Fruit fly (Drosophila melanogaster) whole organism, embryonic: Measurements from ENCODE around the gene rt.

ENCODE experiments used
- ATbp ChIP-seq: fragments of 200-800 bp; sonication (Bioruptor generic); optimal IDR thresholded peaks from 2 replicates; lab custom pipeline; 2017; ENCODE audit warnings: missing biosample characterization, mild to moderate bottlenecking, missing genetic modification characterization, missing genetic modification reagents
- CG10654 ChIP-seq: fragments of 200-800 bp; sonication (Bioruptor generic); optimal IDR thresholded peaks from 2 replicates; lab custom pipeline; 2016; ENCODE audit warnings: missing biosample characterization, missing genetic modification characterization
- CG12071 ChIP-seq: fragments of 200-800 bp; sonication (Bioruptor generic); optimal IDR thresholded peaks from 3 replicates; lab custom pipeline; 2018; ENCODE audit warnings: missing biosample characterization, mild to moderate bottlenecking, missing genetic modification characterization
- CG12391 ChIP-seq: fragments of 200-800 bp; sonication (Bioruptor generic); optimal IDR thresholded peaks from 3 replicates; lab custom pipeline; 2018; ENCODE audit warnings: missing biosample characterization, mild to moderate bottlenecking, missing genetic modification characterization, moderate library complexity
- CG15601 ChIP-seq: fragments of 200-800 bp; sonication (Bioruptor generic); optimal IDR thresholded peaks from 3 replicates; lab custom pipeline; 2019; ENCODE audit warnings: missing biosample characterization, mild to moderate bottlenecking, missing genetic modification characterization, moderate library complexity
- CG16815 ChIP-seq: fragments of 200-800 bp; sonication (Bioruptor generic); optimal IDR thresholded peaks from 3 replicates; lab custom pipeline; 2017; ENCODE audit warnings: missing biosample characterization, mild to moderate bottlenecking, missing genetic modification characterization
- CG17328 ChIP-seq: fragments of 200-800 bp; sonication (Bioruptor generic); IDR thresholded peaks from 2 replicates; pipeline ENCODE4 v1.3.6; 2022; ENCODE audit warnings: missing biosample characterization, missing genetic modification characterization
- CG1792 ChIP-seq: fragments of 200-800 bp; sonication (Bioruptor generic); optimal IDR thresholded peaks from 2 replicates; lab custom pipeline; 2016; ENCODE audit warnings: missing biosample characterization, missing genetic modification characterization
- CG18262 ChIP-seq: fragments of 200-800 bp; optimal IDR thresholded peaks from 3 replicates; lab custom pipeline; 2019; ENCODE audit warnings: missing biosample characterization, mild to moderate bottlenecking, missing genetic modification characterization, moderate library complexity
- CG2116 ChIP-seq: fragments of 200-800 bp; sonication (Bioruptor generic); optimal IDR thresholded peaks from 3 replicates; lab custom pipeline; 2018; ENCODE audit warnings: missing biosample characterization, mild to moderate bottlenecking, missing genetic modification characterization
- CG30403 ChIP-seq: fragments of 200-800 bp; sonication (Bioruptor generic); optimal IDR thresholded peaks from 3 replicates; lab custom pipeline; 2016; ENCODE audit warnings: missing biosample characterization, missing genetic modification characterization
- CG32772 ChIP-seq: fragments of 200-800 bp; sonication (Bioruptor generic); IDR thresholded peaks from 2 replicates; pipeline ENCODE4 v1.3.6; 2022; ENCODE audit warnings: missing biosample characterization, missing genetic modification characterization
- CG42726 ChIP-seq: fragments of 200-800 bp; sonication (Bioruptor generic); IDR thresholded peaks from 2 replicates; pipeline ENCODE4 v1.3.6; 2022; ENCODE audit warnings: missing biosample characterization, missing genetic modification characterization; ENCODE audit not compliant: partially characterized antibody
- CG4820 ChIP-seq: fragments of 200-800 bp; sonication (Bioruptor generic); optimal IDR thresholded peaks from 3 replicates; lab custom pipeline; 2016; ENCODE audit warnings: missing biosample characterization, missing genetic modification characterization
- CG7839 ChIP-seq: fragments of 200-800 bp; sonication (Bioruptor generic); optimal IDR thresholded peaks from 3 replicates; lab custom pipeline; 2018; ENCODE audit warnings: missing biosample characterization, mild to moderate bottlenecking, missing genetic modification characterization, moderate library complexity
- CG7963 ChIP-seq: fragments of 200-800 bp; sonication (Bioruptor generic); IDR thresholded peaks from 3 replicates; pipeline ENCODE4 v1.3.6; 2022; ENCODE audit warnings: missing biosample characterization, missing genetic modification characterization; ENCODE audit not compliant: partially characterized antibody
- CG8478 ChIP-seq: fragments of >200 bp; optimal IDR thresholded peaks from 2 replicates; lab custom pipeline; 2018
- CG8924 ChIP-seq: fragments of 200-800 bp; optimal IDR thresholded peaks from 3 replicates; lab custom pipeline; 2019; ENCODE audit warnings: missing biosample characterization, mild to moderate bottlenecking, missing genetic modification characterization, moderate library complexity
- CG9727 ChIP-seq: fragments of 200-800 bp; sonication (Bioruptor generic); optimal IDR thresholded peaks from 3 replicates; lab custom pipeline; 2017; ENCODE audit warnings: missing biosample characterization, mild to moderate bottlenecking, missing genetic modification characterization
- Chrac-16 ChIP-seq: fragments of 200-800 bp; sonication (Bioruptor generic); optimal IDR thresholded peaks from 3 replicates; lab custom pipeline; 2016; ENCODE audit warnings: missing biosample characterization, missing genetic modification characterization
- D ChIP-seq, 2 experiments: fragments of 200-800 bp in 1 of 2; fragments of >200 bp in 1 of 2; sonication (Bioruptor generic) in 1 of 2; optimal IDR thresholded peaks; 2 replicates in 1 of 2; 3 replicates in 1 of 2; lab custom pipeline; 2017; ENCODE audit warnings: mild to moderate bottlenecking in 1 of 2, missing biosample characterization in 1 of 2, missing genetic modification characterization in 1 of 2, missing genetic modification reagents in 1 of 2
- D19A ChIP-seq: fragments of 200-800 bp; optimal IDR thresholded peaks from 3 replicates; lab custom pipeline; 2019; ENCODE audit warnings: missing biosample characterization, mild to moderate bottlenecking, missing genetic modification characterization, moderate library complexity
- Ets65A ChIP-seq: fragments of 200-800 bp; sonication (Bioruptor generic); peaks from one replicate; lab custom pipeline; 2016; ENCODE audit warnings: missing biosample characterization, missing genetic modification characterization
- Fer2 ChIP-seq: fragments of 200-800 bp; sonication (Bioruptor generic); optimal IDR thresholded peaks from 2 replicates; lab custom pipeline; 2018; ENCODE audit warnings: missing biosample characterization, mild to moderate bottlenecking, missing genetic modification characterization, moderate library complexity
- Mad ChIP-seq: fragments of 200-800 bp; sonication (Bioruptor generic); optimal IDR thresholded peaks from 2 replicates; lab custom pipeline; 2016; ENCODE audit warnings: missing biosample characterization, missing genetic modification characterization
- NC2α ChIP-seq: fragments of 200-800 bp; sonication (Bioruptor generic); optimal IDR thresholded peaks from 2 replicates; lab custom pipeline; 2016; ENCODE audit warnings: missing biosample characterization, missing genetic modification characterization
- Sox100B ChIP-seq: fragments of 200-800 bp; sonication (Bioruptor generic); optimal IDR thresholded peaks from 3 replicates; lab custom pipeline; 2018; ENCODE audit warnings: missing biosample characterization, mild to moderate bottlenecking, missing genetic modification characterization
- TFAM ChIP-seq: fragments of 200-800 bp; sonication (Bioruptor generic); optimal IDR thresholded peaks from 2 replicates; lab custom pipeline; 2017; ENCODE audit warnings: missing biosample characterization, missing genetic modification characterization, inconsistent platforms
- Xbp1 ChIP-seq: fragments of 200-800 bp; sonication (Bioruptor generic); optimal IDR thresholded peaks from 3 replicates; lab custom pipeline; 2016; ENCODE audit warnings: missing biosample characterization, mild to moderate bottlenecking, missing genetic modification characterization
- ato ChIP-seq: fragments of 200-800 bp; sonication (Bioruptor generic); IDR thresholded peaks from 2 replicates; pipeline ENCODE4 v1.3.6; 2022; ENCODE audit warnings: missing biosample characterization, missing genetic modification characterization; ENCODE audit not compliant: partially characterized antibody
- bsh ChIP-seq, 2 experiments: fragments of 200-800 bp; sonication (Bioruptor generic); optimal IDR thresholded peaks; 2 replicates each; lab custom pipeline; 2017 to 2018; ENCODE audit warnings: mild to moderate bottlenecking in 2 of 2, missing biosample characterization in 2 of 2, missing genetic modification characterization in 2 of 2, moderate library complexity in 1 of 2
- chn ChIP-seq: fragments of 200-800 bp; sonication (Bioruptor generic); optimal IDR thresholded peaks from 2 replicates; lab custom pipeline; 2016; ENCODE audit warnings: missing biosample characterization, missing genetic modification characterization
- da ChIP-seq: fragments of 200-800 bp; sonication (Bioruptor generic); optimal IDR thresholded peaks from 2 replicates; lab custom pipeline; 2016; ENCODE audit warnings: missing biosample characterization, missing genetic modification characterization
- dm ChIP-seq: fragments of 200-800 bp; sonication (Bioruptor generic); optimal IDR thresholded peaks from 3 replicates; lab custom pipeline; 2016; ENCODE audit warnings: missing biosample characterization, missing genetic modification characterization
- dmrt11E ChIP-seq: fragments of 200-800 bp; sonication (Bioruptor generic); optimal IDR thresholded peaks from 3 replicates; lab custom pipeline; 2018; ENCODE audit warnings: missing biosample characterization, mild to moderate bottlenecking, missing genetic modification characterization, moderate library complexity
- dmrt99B ChIP-seq: fragments of 200-800 bp; sonication (Bioruptor generic); optimal IDR thresholded peaks from 2 replicates; lab custom pipeline; 2018; ENCODE audit warnings: missing biosample characterization, mild to moderate bottlenecking, missing genetic modification characterization, moderate library complexity
- eve ChIP-seq, 2 experiments: fragments of >200 bp; optimal IDR thresholded peaks; 2 replicates each; lab custom pipeline; 2017; ENCODE audit warnings: missing biosample characterization in 2 of 2, missing genetic modification characterization in 2 of 2
- hb ChIP-seq: fragments of 200-800 bp; sonication (Bioruptor generic); IDR thresholded peaks from 3 replicates; pipeline ENCODE4 v1.3.6; 2022; ENCODE audit warnings: missing biosample characterization, missing genetic modification characterization; ENCODE audit not compliant: partially characterized antibody
- hbn ChIP-seq: fragments of 200-800 bp; sonication (Bioruptor generic); IDR thresholded peaks from 2 replicates; pipeline ENCODE4 v1.3.6; 2022; ENCODE audit warnings: missing biosample characterization, missing genetic modification characterization; ENCODE audit not compliant: partially characterized antibody
- lab ChIP-seq: fragments of 200-800 bp; sonication (Bioruptor generic); optimal IDR thresholded peaks from 3 replicates; lab custom pipeline; 2017; ENCODE audit warnings: missing biosample characterization, missing genetic modification characterization, mild to moderate bottlenecking, moderate library complexity, missing genetic modification reagents
- lmd ChIP-seq: fragments of 200-800 bp; sonication (Bioruptor generic); IDR thresholded peaks from 2 replicates; pipeline ENCODE4 v1.3.6; 2022; ENCODE audit warnings: missing biosample characterization, missing genetic modification characterization
- peb ChIP-seq: fragments of 200-800 bp; sonication (Bioruptor generic); IDR thresholded peaks from 2 replicates; pipeline ENCODE4 v1.3.6; 2022; ENCODE audit warnings: missing biosample characterization, missing genetic modification characterization
- phol ChIP-seq: fragments of 200-800 bp; sonication (Bioruptor generic); optimal IDR thresholded peaks from 3 replicates; lab custom pipeline; 2018; ENCODE audit warnings: missing biosample characterization, mild to moderate bottlenecking, missing genetic modification characterization, moderate library complexity
- row ChIP-seq: fragments of 200-800 bp; sonication (Bioruptor generic); IDR thresholded peaks from 3 replicates; pipeline ENCODE4 v1.3.6; 2022; ENCODE audit warnings: missing biosample characterization, missing genetic modification characterization
- sisA ChIP-seq: fragments of 200-800 bp; sonication (Bioruptor generic); IDR thresholded peaks from 2 replicates; pipeline ENCODE4 v1.3.6; 2022; ENCODE audit warnings: missing biosample characterization, missing genetic modification characterization
- stwl ChIP-seq: fragments of 200-800 bp; sonication (Bioruptor generic); optimal IDR thresholded peaks from 3 replicates; lab custom pipeline; 2018; ENCODE audit warnings: missing biosample characterization, mild to moderate bottlenecking, missing genetic modification characterization, moderate library complexity
- tap ChIP-seq: fragments of 200-800 bp; optimal IDR thresholded peaks from 3 replicates; lab custom pipeline; 2019; ENCODE audit warnings: missing biosample characterization, mild to moderate bottlenecking, missing genetic modification characterization, moderate library complexity
- vnd ChIP-seq: fragments of 200-800 bp; sonication (Bioruptor generic); IDR thresholded peaks from 3 replicates; pipeline ENCODE4 v1.3.6; 2022; ENCODE audit warnings: missing biosample characterization, missing genetic modification characterization; ENCODE audit not compliant: partially characterized antibody
- zen2 ChIP-seq: fragments of 200-800 bp; sonication (Bioruptor generic); IDR thresholded peaks from 3 replicates; pipeline ENCODE4 v1.3.6; 2022; ENCODE audit warnings: missing biosample characterization, missing genetic modification characterization; ENCODE audit not compliant: partially characterized antibody
- zfh1 ChIP-seq: fragments of 200-800 bp; sonication (Bioruptor generic); IDR thresholded peaks from 3 replicates; pipeline ENCODE4 v1.3.6; 2022; ENCODE audit warnings: missing biosample characterization, missing genetic modification characterization

rt gene

DNA sequence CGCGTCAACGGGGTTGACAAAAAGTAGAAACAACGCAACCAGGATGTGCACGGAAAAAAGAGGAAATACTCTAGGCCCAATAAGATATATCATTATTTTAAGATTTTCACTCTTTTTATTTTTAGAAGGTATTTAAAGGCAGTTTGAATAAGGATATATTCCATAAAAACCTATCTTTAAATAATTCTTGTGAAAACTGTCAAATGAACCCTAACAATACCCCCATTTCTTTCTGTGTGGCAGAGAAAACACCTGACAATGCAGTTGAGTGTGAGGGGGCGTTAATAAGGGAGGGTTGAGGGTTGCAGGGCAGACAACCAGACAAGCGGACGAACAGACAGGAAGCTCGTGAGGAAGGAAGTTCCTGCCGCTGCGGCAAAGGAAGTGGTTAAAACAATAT is 35.6 kb downstream of the rt start (continued):
- TF ChIP-seq CG32772 (GFP tag; lab: Robert Waterston, UW) = no peak
- peak; percentile 82 for TF ChIP-seq Ets65A (GFP tag; lab: Kevin White, UChicago)
- TF ChIP-seq Mad (GFP tag; lab: Kevin White, UChicago) = no peak
- TF ChIP-seq peb (GFP tag; lab: Robert Waterston, UW) = no peak
- no peak for TF ChIP-seq TFAM (GFP tag; lab: Kevin White, UChicago)
- TF ChIP-seq chn (GFP tag; lab: Kevin White, UChicago) = peak; percentile 13
- TF ChIP-seq zen2 (GFP tag; lab: Robert Waterston, UW) = no peak
- peak; percentile 62 for TF ChIP-seq CG9727 (GFP tag; lab: Kevin White, UChicago)
- no peak for TF ChIP-seq CG10654 (GFP tag; lab: Kevin White, UChicago)
- peak; percentile 44 for TF ChIP-seq CG8924 (tag; lab: Kevin White, UChicago)
- TF ChIP-seq CG12071 (GFP tag; lab: Kevin White, UChicago) = no peak
- no peak for TF ChIP-seq ato
- TF ChIP-seq Xbp1 (GFP tag; lab: Kevin White, UChicago) = peak; percentile 31
- TF ChIP-seq CG1792 = no peak
- TF ChIP-seq CG2116 (GFP tag; lab: Kevin White, UChicago) = peak; percentile 16
- peak; percentile 52 for TF ChIP-seq CG12391 (tag; lab: Kevin White, UChicago)
- peak; percentile 16 for TF ChIP-seq lab
- peak; percentile 75 for TF ChIP-seq dmrt11E
- TF ChIP-seq CG18262 = peak; percentile 72
- TF ChIP-seq zfh1 (GFP tag; lab: Robert Waterston, UW) = peak; percentile 54; the same call in 1 of the 3 replicates
- no peak for TF ChIP-seq D (optimal IDR thresholded peaks at IDR 0.05; lab: Kevin White, UChicago)
- TF ChIP-seq D (GFP tag; optimal IDR thresholded peaks at IDR 0.05; lab: Kevin White, UChicago) = peak; percentile 23
- TF ChIP-seq tap (tag; lab: Kevin White, UChicago) = peak; percentile 9
- TF ChIP-seq D19A (tag; lab: Kevin White, UChicago) = peak; percentile 61
- peak; percentile 9 for TF ChIP-seq Sox100B (GFP tag; lab: Kevin White, UChicago)
- peak; percentile 42 for TF ChIP-seq CG4820 (GFP tag; lab: Kevin White, UChicago)
- peak; percentile 53 for TF ChIP-seq CG7839 (tag; lab: Kevin White, UChicago)
- peak; percentile 3 for TF ChIP-seq CG16815 (GFP tag; lab: Kevin White, UChicago)
- TF ChIP-seq phol (tag; lab: Kevin White, UChicago) = peak; percentile 53
- TF ChIP-seq CG30403 (GFP tag; lab: Kevin White, UChicago) = peak; percentile 38
- TF ChIP-seq Fer2 (tag; lab: Kevin White, UChicago) = no peak
- TF ChIP-seq lmd = 0 out of 2 replicates have a peak, but pooled peaks have one; percentile 23
- peak; percentile 41 for TF ChIP-seq ATbp (GFP tag; lab: Kevin White, UChicago)
- TF ChIP-seq CG8478 (lab: Kevin White, UChicago) = no peak
- TF ChIP-seq bsh (GFP tag; optimal IDR thresholded peaks at IDR 0.05; lab: Kevin White, UChicago) = peak in 1 of 2 experiments; percentile 73
- peak; percentile 45 for TF ChIP-seq sisA (GFP tag; lab: Robert Waterston, UW)
- no peak for TF ChIP-seq dm (GFP tag; lab: Kevin White, UChicago)
- no peak for TF ChIP-seq CG42726
- 0 out of 3 replicates have a peak, but pooled peaks have one; percentile 19 for TF ChIP-seq vnd (GFP tag; lab: Robert Waterston, UW)
- peak; percentile 40 for TF ChIP-seq CG15601 (tag; lab: Kevin White, UChicago)
- TF ChIP-seq stwl (tag; lab: Kevin White, UChicago) = no peak
- no peak for TF ChIP-seq NC2α (GFP tag; lab: Kevin White, UChicago)
- peak; percentile 45 for TF ChIP-seq Chrac-16 (GFP tag; lab: Kevin White, UChicago)
- TF ChIP-seq hbn (GFP tag; lab: Robert Waterston, UW) = no peak
- TF ChIP-seq row (GFP tag; lab: Robert Waterston, UW) = peak; percentile 53
- 0 out of 2 replicates have a peak, but pooled peaks have one; percentile 18 for TF ChIP-seq CG17328 (GFP tag; lab: Robert Waterston, UW)
- no peak for TF ChIP-seq CG7963
- TF ChIP-seq eve (GFP tag; optimal IDR thresholded peaks at IDR 0.05; lab: Kevin White, UChicago) = peak in 1 of 2 experiments; percentile 16
- peak; percentile 60 for TF ChIP-seq dmrt99B
- TF ChIP-seq hb = no peak
- TF ChIP-seq da (GFP tag; lab: Kevin White, UChicago) = no peak
